Fruit fly (Drosophila melanogaster): Measurements from ENCODE around the gene Ndc80.

Ndc80 gene

dm6 chrX:13624334-13625079, 12.6 kb upstream of the Ndc80 start, which contains the start of the genes CG2691 and NFAT (continued):
- TF ChIP-seq org-1 (GFP tag; optimal IDR thresholded peaks at IDR 0.05) (no peak), H2.0 (GFP tag; IDR thresholded peaks at IDR 0.05) (no peak), CG13624 (GFP tag; optimal IDR thresholded peaks at IDR 0.05) (peak; percentile 17), Fer1 (GFP tag; optimal IDR thresholded peaks at IDR 0.05) (no peak), CG4617 (GFP tag; optimal IDR thresholded peaks at IDR 0.05; ENCODE audit: borderline replicate concordance) (peak; percentile 94), CG17829 (tag; optimal IDR thresholded peaks at IDR 0.05) (no peak), jumu (GFP tag; optimal IDR thresholded peaks at IDR 0.05) (no peak), NC2β (GFP tag; optimal IDR thresholded peaks at IDR 0.05) (peak; percentile 5), Neu2 (GFP tag; optimal IDR thresholded peaks at IDR 0.05; ENCODE audit: borderline replicate concordance) (no peak), CG17385 (GFP tag; optimal IDR thresholded peaks at IDR 0.05) (no peak), CG3163 (GFP tag; optimal IDR thresholded peaks at IDR 0.05) (peak; percentile 40), lov (optimal IDR thresholded peaks at IDR 0.05) (no peak), lov (GFP tag; IDR thresholded peaks at IDR 0.05) (no peak), CG9437 (GFP tag; optimal IDR thresholded peaks at IDR 0.05) (no peak), NK7.1 (GFP tag; optimal IDR thresholded peaks at IDR 0.05) (no peak), dmrt99B (tag; optimal IDR thresholded peaks at IDR 0.05) (peak; percentile 15), NfI (GFP tag; optimal IDR thresholded peaks at IDR 0.05) (no peak), cato (GFP tag; optimal IDR thresholded peaks at IDR 0.05; ENCODE audit: borderline replicate concordance) (no peak), Abd-B (GFP tag; optimal IDR thresholded peaks at IDR 0.05) (no peak), slbo (GFP tag; IDR thresholded peaks at IDR 0.05) (no peak), CG13894 (tag; optimal IDR thresholded peaks at IDR 0.05) (no peak), shn (GFP tag; optimal IDR thresholded peaks at IDR 0.05) (no peak), Hmr (GFP tag; optimal IDR thresholded peaks at IDR 0.05) (peak; percentile 7), CG6272 (GFP tag; IDR thresholded peaks at IDR 0.05) (no peak), CG14441 (GFP tag; IDR thresholded peaks at IDR 0.05) (no peak), Myb (GFP tag; optimal IDR thresholded peaks at IDR 0.05) (no peak), CG8359 (GFP tag; optimal IDR thresholded peaks at IDR 0.05; ENCODE audit: borderline replicate concordance) (no peak), mam (GFP tag; optimal IDR thresholded peaks at IDR 0.05) (no peak), CrebB (tag; optimal IDR thresholded peaks at IDR 0.05) (no peak), CG16815 (GFP tag; optimal IDR thresholded peaks at IDR 0.05) (no peak), ara (GFP tag; IDR thresholded peaks at IDR 0.05) (no peak), inv (GFP tag; IDR thresholded peaks at IDR 0.05; ENCODE audit: partially characterized antibody) (peak; percentile 49; the same call in 1 of the 2 replicates), schlank (tag; optimal IDR thresholded peaks at IDR 0.05) (no peak), CG17612 (GFP tag; IDR thresholded peaks at IDR 0.05) (no peak), tna (GFP tag; IDR thresholded peaks at IDR 0.05; ENCODE audit: partially characterized antibody) (peak; percentile 48), CG7786 (GFP tag; optimal IDR thresholded peaks at IDR 0.05) (no peak), Ada2b (GFP tag; IDR thresholded peaks at IDR 0.05) (no peak), TFAM (GFP tag; optimal IDR thresholded peaks at IDR 0.05) (no peak), vnd (GFP tag; IDR thresholded peaks at IDR 0.05; ENCODE audit: partially characterized antibody) (peak; percentile 54; the same call in 1 of the 3 replicates), Rx (GFP tag; IDR thresholded peaks at IDR 0.05) (no peak), CG10147 (GFP tag; optimal IDR thresholded peaks at IDR 0.05) (no peak), Lpt (GFP tag; optimal IDR thresholded peaks at IDR 0.05) (no peak), pum (GFP tag; optimal IDR thresholded peaks at IDR 0.05) (no peak), CG11093 (GFP tag; IDR thresholded peaks at IDR 0.05) (no peak), gce (GFP tag; IDR thresholded peaks at IDR 0.05) (no peak), CG14667 (GFP tag; IDR thresholded peaks at IDR 0.05) (no peak), nerfin-2 (GFP tag; IDR thresholded peaks at IDR 0.05; ENCODE audit: partially characterized antibody) (no peak), CG31365 (tag; optimal IDR thresholded peaks at IDR 0.05) (no peak), CG17912 (GFP tag; optimal IDR thresholded peaks at IDR 0.05) (no peak), CG1602 (GFP tag; optimal IDR thresholded peaks at IDR 0.05) (no peak)
